Fruit fly (Drosophila melanogaster): ENCODE measurements around the gene Sec3.

Gene Sec3

dm6 chr3L:17400911-17401310 lies 24.1 kb downstream of the Sec3 start:
- TF ChIP-seq CG32006 (GFP tag; optimal IDR thresholded peaks at IDR 0.05): no peak
- no peak for TF ChIP-seq Blimp-1 (GFP tag; optimal IDR thresholded peaks at IDR 0.05)
- no peak for TF ChIP-seq CG6163 (GFP tag; IDR thresholded peaks at IDR 0.05)
- no peak for TF ChIP-seq eg (GFP tag; IDR thresholded peaks at IDR 0.05)
- peak; percentile 3 for TF ChIP-seq fd59A (GFP tag; optimal IDR thresholded peaks at IDR 0.05)

- TF ChIP-seq CG34406 (GFP tag; optimal IDR thresholded peaks at IDR 0.05) (no peak), OdsH (GFP tag; optimal IDR thresholded peaks at IDR 0.05) (no peak), vri (GFP tag; optimal IDR thresholded peaks at IDR 0.05) (no peak), topi (GFP tag; optimal IDR thresholded peaks at IDR 0.05) (no peak), lz (GFP tag; optimal IDR thresholded peaks at IDR 0.05) (no peak), Sox14 (GFP tag; optimal IDR thresholded peaks at IDR 0.05) (no peak), esn (GFP tag; optimal IDR thresholded peaks at IDR 0.05) (no peak), CG8632 (GFP tag; optimal IDR thresholded peaks at IDR 0.05) (no peak), cyc (GFP tag; optimal IDR thresholded peaks at IDR 0.05) (no peak), CG15336 (GFP tag; IDR thresholded peaks at IDR 0.05) (no peak), CG1621 (tag; optimal IDR thresholded peaks at IDR 0.05) (no peak), pdm3 (GFP tag; optimal IDR thresholded peaks at IDR 0.05) (no peak), eg (GFP tag; IDR thresholded peaks at IDR 0.05) (no peak), CG8319 (GFP tag; optimal IDR thresholded peaks at IDR 0.05) (no peak)
Measured at dm6 chr3L:17399014-17399413, 26.0 kb downstream of the Sec3 start.

DNA sequence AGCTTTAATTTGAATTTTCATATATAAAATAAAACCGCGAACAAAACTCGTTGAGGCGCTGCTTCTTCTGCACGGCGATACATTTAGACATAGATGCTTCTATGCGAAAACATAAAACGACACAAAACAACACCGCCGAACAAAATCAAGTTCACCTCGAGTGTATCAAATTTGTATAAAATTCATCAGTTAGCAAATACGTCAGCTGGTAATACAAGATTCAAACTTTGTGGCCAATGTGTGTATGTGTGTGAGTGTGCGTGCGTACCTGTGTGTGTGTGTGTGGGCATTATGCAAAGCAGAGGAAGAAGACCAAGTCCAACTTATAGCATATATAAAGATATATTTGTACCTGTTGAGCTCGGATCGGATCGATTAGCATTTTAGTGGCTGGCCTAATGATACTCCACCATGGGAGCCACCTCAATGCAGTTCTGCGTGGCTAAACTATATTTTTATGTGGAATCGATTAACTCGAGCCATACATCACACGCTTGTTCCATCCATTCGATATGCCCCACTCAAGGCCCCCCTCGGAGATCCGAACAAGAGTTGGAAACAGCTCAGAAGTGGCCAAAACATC lies 30.5 kb downstream of the Sec3 start:
- no peak for TF ChIP-seq CG15336 (GFP tag; IDR thresholded peaks at IDR 0.05)
- no peak for TF ChIP-seq net (GFP tag; optimal IDR thresholded peaks at IDR 0.05)
- no peak for TF ChIP-seq CG9139 (GFP tag; optimal IDR thresholded peaks at IDR 0.05)
- TF ChIP-seq lz (GFP tag; optimal IDR thresholded peaks at IDR 0.05): no peak
- no peak for TF ChIP-seq eg (GFP tag; IDR thresholded peaks at IDR 0.05)
- TF ChIP-seq svp (GFP tag): no peak
- TF ChIP-seq Sox15 (GFP tag; optimal IDR thresholded peaks at IDR 0.05): no peak
- no peak for TF ChIP-seq fd59A (GFP tag; optimal IDR thresholded peaks at IDR 0.05)
- no peak for TF ChIP-seq CG8319 (GFP tag; optimal IDR thresholded peaks at IDR 0.05)
- no peak for TF ChIP-seq CG11902 (GFP tag; optimal IDR thresholded peaks at IDR 0.05)
- TF ChIP-seq CG6163 (GFP tag; IDR thresholded peaks at IDR 0.05): no peak
- TF ChIP-seq spab (GFP tag; optimal IDR thresholded peaks at IDR 0.05): no peak
- TF ChIP-seq esn (GFP tag; optimal IDR thresholded peaks at IDR 0.05): no peak
- TF ChIP-seq CG34406 (GFP tag; optimal IDR thresholded peaks at IDR 0.05): no peak
- TF ChIP-seq pdm3 (GFP tag; optimal IDR thresholded peaks at IDR 0.05): no peak

DNA sequence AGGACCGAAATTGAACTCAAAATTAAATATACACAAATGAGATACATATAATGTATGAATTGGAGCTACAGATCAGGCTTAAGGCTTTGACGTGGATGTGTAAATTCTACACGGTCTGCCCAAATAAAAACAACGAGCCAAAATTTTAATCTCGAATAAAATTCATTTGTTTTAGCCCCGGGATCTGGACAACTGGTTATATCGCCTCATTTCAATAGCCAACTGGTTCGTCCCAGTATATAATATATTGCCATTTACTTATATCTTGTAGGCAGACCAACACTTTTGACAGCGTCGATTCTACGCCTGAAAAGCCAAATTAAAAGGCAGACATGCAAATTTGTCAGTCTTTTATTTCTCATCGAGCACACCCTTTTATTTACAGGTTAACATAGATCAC lies 31.9 kb downstream of the Sec3 start:
- TF ChIP-seq Eip78C (GFP tag) (peak; percentile 6), vri (GFP tag; optimal IDR thresholded peaks at IDR 0.05) (no peak), lz (GFP tag; optimal IDR thresholded peaks at IDR 0.05) (no peak)

- no peak for TF ChIP-seq CG32006 (GFP tag; optimal IDR thresholded peaks at IDR 0.05)
- TF ChIP-seq svp (GFP tag): peak; percentile 27
- peak; percentile 87 for TF ChIP-seq vri (GFP tag; optimal IDR thresholded peaks at IDR 0.05)
- no peak for TF ChIP-seq OdsH (GFP tag; optimal IDR thresholded peaks at IDR 0.05)
- TF ChIP-seq CG16779 (tag; optimal IDR thresholded peaks at IDR 0.05): no peak
- no peak for TF ChIP-seq CG10631 (GFP tag; optimal IDR thresholded peaks at IDR 0.05)
- no peak for TF ChIP-seq dac (GFP tag; optimal IDR thresholded peaks at IDR 0.05)
- TF ChIP-seq dsx (GFP tag; optimal IDR thresholded peaks at IDR 0.05; ENCODE audit: poor library complexity, severe bottlenecking): no peak
- TF ChIP-seq Sox15 (GFP tag; optimal IDR thresholded peaks at IDR 0.05): no peak
- no peak for TF ChIP-seq Sox14 (GFP tag; optimal IDR thresholded peaks at IDR 0.05)
- no peak for TF ChIP-seq CG31627 (GFP tag; optimal IDR thresholded peaks at IDR 0.05)
- no peak for TF ChIP-seq pdm3 (GFP tag; optimal IDR thresholded peaks at IDR 0.05)
- peak; percentile 23 for TF ChIP-seq Eip78C (GFP tag)
- TF ChIP-seq CG11902 (GFP tag; optimal IDR thresholded peaks at IDR 0.05): no peak
- no peak for TF ChIP-seq acj6 (GFP tag; optimal IDR thresholded peaks at IDR 0.05)
- TF ChIP-seq esn (GFP tag; optimal IDR thresholded peaks at IDR 0.05): no peak
- TF ChIP-seq CG11294 (GFP tag; IDR thresholded peaks at IDR 0.05): no peak
- TF ChIP-seq Blimp-1 (GFP tag; optimal IDR thresholded peaks at IDR 0.05): peak; percentile 70
- TF ChIP-seq CG8119 (GFP tag; IDR thresholded peaks at IDR 0.05): no peak
- no peak for TF ChIP-seq topi (GFP tag; optimal IDR thresholded peaks at IDR 0.05)
- no peak for TF ChIP-seq CG1621 (tag; optimal IDR thresholded peaks at IDR 0.05)
- TF ChIP-seq Smox (GFP tag; optimal IDR thresholded peaks at IDR 0.05): no peak
- TF ChIP-seq Hr38 (GFP tag; optimal IDR thresholded peaks at IDR 0.05): no peak
- no peak for TF ChIP-seq fkh (GFP tag; optimal IDR thresholded peaks at IDR 0.05)
- no peak for TF ChIP-seq Hr39 (GFP tag; optimal IDR thresholded peaks at IDR 0.05)
- no peak for TF ChIP-seq CG6792 (GFP tag; optimal IDR thresholded peaks at IDR 0.05)
- TF ChIP-seq CG8319 (GFP tag; optimal IDR thresholded peaks at IDR 0.05): no peak
- TF ChIP-seq net (GFP tag; optimal IDR thresholded peaks at IDR 0.05): no peak
Measured at dm6 chr3L:17392412-17392811, 32.6 kb downstream of the Sec3 start.
